Fruit fly (Drosophila melanogaster) whole organism, prepupa: ENCODE measurements around the gene slmo.

Experiments
- CG34406 ChIP-seq: fragments of 200-800 bp; sonication (Bioruptor generic); optimal IDR thresholded peaks from 3 replicates; lab custom pipeline; 2016; ENCODE audit warnings: missing biosample characterization, missing genetic modification characterization
- CG3919 ChIP-seq: fragments of 200-800 bp; sonication (Bioruptor generic); optimal IDR thresholded peaks from 3 replicates; lab custom pipeline; 2016; ENCODE audit warnings: missing biosample characterization, missing genetic modification characterization
- Hr39 ChIP-seq: fragments of 200-800 bp; sonication (Bioruptor generic); optimal IDR thresholded peaks from 2 replicates; lab custom pipeline; 2016; ENCODE audit warnings: missing biosample characterization, missing genetic modification characterization
- Hr4 ChIP-seq: fragments of 200-800 bp; sonication (Bioruptor generic); optimal IDR thresholded peaks from 3 replicates; lab custom pipeline; 2016; ENCODE audit warnings: missing biosample characterization, missing genetic modification characterization
- Sox15 ChIP-seq: fragments of 200-800 bp; sonication (Bioruptor generic); optimal IDR thresholded peaks from 3 replicates; lab custom pipeline; 2016; ENCODE audit warnings: missing biosample characterization, missing genetic modification characterization
- acj6 ChIP-seq: fragments of 200-800 bp; sonication (Bioruptor generic); optimal IDR thresholded peaks from 3 replicates; lab custom pipeline; 2016; ENCODE audit warnings: missing biosample characterization, missing genetic modification characterization
- dac ChIP-seq: fragments of 200-800 bp; sonication (Bioruptor generic); optimal IDR thresholded peaks from 2 replicates; lab custom pipeline; 2017; ENCODE audit warnings: missing biosample characterization, mild to moderate bottlenecking, missing genetic modification characterization
- fd85E ChIP-seq: fragments of 200-800 bp; sonication (Bioruptor generic); optimal IDR thresholded peaks from 3 replicates; lab custom pipeline; 2016; ENCODE audit warnings: missing biosample characterization, missing genetic modification characterization
- fkh ChIP-seq: fragments of 200-800 bp; sonication (Bioruptor generic); optimal IDR thresholded peaks from 3 replicates; lab custom pipeline; 2017; ENCODE audit warnings: missing biosample characterization, mild to moderate bottlenecking, missing genetic modification characterization, moderate library complexity
- ss ChIP-seq, 2 experiments: fragments of 200-800 bp; sonication (Bioruptor generic); optimal IDR thresholded peaks; 2 replicates in 1 of 2; 3 replicates in 1 of 2; lab custom pipeline; 2017 to 2018; ENCODE audit warnings: mild to moderate bottlenecking in 2 of 2, missing biosample characterization in 2 of 2, missing genetic modification characterization in 2 of 2, moderate library complexity in 1 of 2

DNA sequence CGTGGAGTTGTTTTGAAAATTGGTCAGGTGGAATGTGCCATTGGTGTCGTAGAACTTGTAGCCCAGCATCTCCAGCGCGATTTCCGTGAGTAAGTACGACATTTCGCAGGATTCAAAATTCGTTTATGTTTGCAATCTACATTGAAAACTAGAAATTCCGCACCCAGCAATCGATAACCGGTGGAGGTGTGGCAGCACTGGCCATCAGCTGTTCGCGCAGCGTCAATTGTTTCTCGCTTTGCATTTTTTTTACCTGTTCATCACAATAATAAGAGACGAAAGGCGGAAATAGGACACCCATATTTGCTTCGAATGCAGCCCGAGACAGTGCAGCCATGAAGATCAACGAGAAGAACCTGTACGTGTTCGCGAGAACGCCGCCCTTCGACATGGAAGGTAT, at the start of gene slmo, which contains the start of gene CG34179:
- no peak for TF ChIP-seq Hr4 (GFP tag; lab: Kevin White, UChicago)
- no peak for TF ChIP-seq fkh (GFP tag; lab: Kevin White, UChicago)
- no peak for TF ChIP-seq CG34406 (GFP tag; lab: Kevin White, UChicago)
- no peak for TF ChIP-seq CG3919 (GFP tag; lab: Kevin White, UChicago)
- TF ChIP-seq dac (GFP tag; lab: Kevin White, UChicago), result no peak
- TF ChIP-seq ss (GFP tag; optimal IDR thresholded peaks at IDR 0.05; lab: Kevin White, UChicago), result no peak
- TF ChIP-seq fd85E, result no peak
- TF ChIP-seq Hr39 (GFP tag; lab: Kevin White, UChicago), result no peak
- no peak for TF ChIP-seq acj6
- TF ChIP-seq Sox15 (GFP tag; lab: Kevin White, UChicago), result no peak
